Worm (Caenorhabditis elegans) whole organism, young adult: ENCODE data around the gene let-19.
A peak's percentile ranks its signal among the peaks of the same experiment; 100 is the strongest.

Experiments used
- B0336.3 ChIP-seq: fragments of 200-800 bp; sonication (Bioruptor generic); IDR thresholded peaks from 2 replicates; pipeline ENCODE4 v1.3.6; 2022; ENCODE audit warnings: missing genetic modification characterization, missing compliant biosample characterization
- D2030.7 ChIP-seq: fragments of 200-800 bp; sonication (Bioruptor generic); IDR thresholded peaks from 2 replicates; pipeline ENCODE4 v1.3.6; 2022; ENCODE audit warnings: missing genetic modification reagents, missing genetic modification characterization, missing compliant biosample characterization
- F52B5.7 ChIP-seq: sonication (generic microtip); optimal IDR thresholded peaks from 2 replicates; lab custom pipeline; 2016; ENCODE audit warnings: mild to moderate bottlenecking, missing genetic modification characterization, missing compliant biosample characterization
- Y53G8AR.9 ChIP-seq: fragments of 200-800 bp; sonication (Bioruptor generic); conservative IDR thresholded peaks from 2 replicates; pipeline ENCODE4 v1.3.6; 2022; ENCODE audit warnings: missing genetic modification reagents, missing genetic modification characterization, missing compliant biosample characterization
- ama-1 ChIP-seq, 3 experiments: fragments of 150-350 bp in 1 of 3; sonication (generic microtip) in 2 of 3; optimal IDR thresholded peaks; 2 replicates each; lab custom pipeline; 2014 to 2018; ENCODE audit warnings: missing biosample characterization in 2 of 3, missing genetic modification characterization in 2 of 3, missing genetic modification reagents in 2 of 3
- atf-7 ChIP-seq: sonication (generic microtip); optimal IDR thresholded peaks from 2 replicates; lab custom pipeline; 2017; ENCODE audit warnings: mild to moderate bottlenecking, missing genetic modification characterization, missing compliant biosample characterization
- bed-1 ChIP-seq: fragments of 200-800 bp; sonication (Bioruptor generic); IDR thresholded peaks from 2 replicates; pipeline ENCODE4 v1.3.6; 2022; ENCODE audit warnings: missing genetic modification reagents, missing genetic modification characterization, missing compliant biosample characterization
- cebp-1 ChIP-seq, 2 experiments: fragments of 200-800 bp in 1 of 2; sonication (Bioruptor generic) in 1 of 2; sonication (generic microtip) in 1 of 2; IDR thresholded peaks in 1 of 2; optimal IDR thresholded peaks in 1 of 2; 2 replicates each; pipeline versions ENCODE4 v1.3.6 to Lab custom; 2017 to 2022; ENCODE audit warnings: missing compliant biosample characterization in 2 of 2, missing genetic modification characterization in 2 of 2, mild to moderate bottlenecking in 1 of 2, missing genetic modification reagents in 1 of 2, moderate library complexity in 1 of 2
- chd-7 ChIP-seq: sonication (generic microtip); optimal IDR thresholded peaks from 2 replicates; lab custom pipeline; 2016; ENCODE audit warnings: mild to moderate bottlenecking, missing genetic modification characterization, moderate library complexity, missing compliant biosample characterization
- efl-1 ChIP-seq: fragments of 150-350 bp; optimal IDR thresholded peaks from 2 replicates; lab custom pipeline; 2014; ENCODE audit warnings: missing biosample characterization, missing genetic modification reagents, missing genetic modification characterization
- egl-18 ChIP-seq: fragments of 200-800 bp; sonication (Bioruptor generic); IDR thresholded peaks from 2 replicates; pipeline ENCODE4 v1.3.6; 2022; ENCODE audit warnings: missing genetic modification reagents, missing genetic modification characterization, missing compliant biosample characterization
- egl-44 ChIP-seq: fragments of 200-800 bp; sonication (Bioruptor generic); IDR thresholded peaks from 2 replicates; pipeline ENCODE4 v1.3.6; 2022; ENCODE audit warnings: missing genetic modification reagents, missing genetic modification characterization, missing compliant biosample characterization
- ekl-4 ChIP-seq: fragments of 200-800 bp; sonication (Bioruptor generic); IDR thresholded peaks from 2 replicates; pipeline ENCODE4 v1.3.6; 2022; ENCODE audit warnings: missing genetic modification reagents, missing genetic modification characterization, missing compliant biosample characterization
- fkh-3 ChIP-seq: sonication (generic microtip); optimal IDR thresholded peaks from 2 replicates; lab custom pipeline; 2016; ENCODE audit warnings: mild to moderate bottlenecking, missing genetic modification characterization, missing compliant biosample characterization
- hsf-1 ChIP-seq: fragments of 200-800 bp; sonication (Bioruptor generic); IDR thresholded peaks from 2 replicates; pipeline ENCODE4 v1.3.6; 2022; ENCODE audit warnings: missing genetic modification reagents, missing genetic modification characterization, missing compliant biosample characterization
- lin-35 ChIP-seq, 3 experiments: fragments of 150-350 bp in 2 of 3; sonication (generic microtip) in 1 of 3; optimal IDR thresholded peaks; 2 replicates each; lab custom pipeline; 2014 to 2018; ENCODE audit warnings: missing biosample characterization in 3 of 3, missing genetic modification characterization in 3 of 3, missing genetic modification reagents in 3 of 3
- lin-40 ChIP-seq: sonication (generic microtip); optimal IDR thresholded peaks from 2 replicates; lab custom pipeline; 2016; ENCODE audit warnings: missing genetic modification characterization, mild to moderate bottlenecking, missing compliant biosample characterization, missing genotype, missing genetic modification reagents
- madf-10 ChIP-seq: sonication (generic microtip); optimal IDR thresholded peaks from 2 replicates; lab custom pipeline; 2016; ENCODE audit warnings: mild to moderate bottlenecking, missing genetic modification characterization, missing compliant biosample characterization
- nfyb-1 ChIP-seq: fragments of 200-800 bp; sonication (Bioruptor generic); IDR thresholded peaks from 2 replicates; pipeline ENCODE4 v1.3.6; 2022; ENCODE audit warnings: missing genetic modification reagents, missing genetic modification characterization, missing compliant biosample characterization
- nhr-120 ChIP-seq: fragments of 200-800 bp; sonication (Bioruptor generic); IDR thresholded peaks from 2 replicates; pipeline ENCODE4 v1.3.6; 2022; ENCODE audit warnings: missing genetic modification characterization, missing compliant biosample characterization
- nhr-27 ChIP-seq: fragments of 200-800 bp; sonication (Bioruptor generic); optimal IDR thresholded peaks from 2 replicates; lab custom pipeline; 2018; ENCODE audit warnings: mild to moderate bottlenecking, missing genetic modification characterization, moderate library complexity, missing compliant biosample characterization
- pbrm-1 ChIP-seq: fragments of 200-800 bp; sonication (Bioruptor generic); IDR thresholded peaks from 2 replicates; pipeline ENCODE4 v1.3.6; 2022; ENCODE audit warnings: missing genetic modification reagents, missing genetic modification characterization, missing compliant biosample characterization
- rcor-1 ChIP-seq: fragments of 200-800 bp; sonication (Bioruptor generic); IDR thresholded peaks from 2 replicates; pipeline ENCODE4 v1.3.6; 2022; ENCODE audit warnings: missing genetic modification reagents, missing genetic modification characterization, missing compliant biosample characterization
- rec-8 ChIP-seq, 2 experiments: sonication (generic microtip); optimal IDR thresholded peaks; 2 replicates each; lab custom pipeline; 2016; ENCODE audit warnings: mild to moderate bottlenecking in 2 of 2, missing genetic modification characterization in 2 of 2, missing genetic modification reagents in 2 of 2, missing genotype in 2 of 2, missing biosample characterization in 1 of 2, missing compliant biosample characterization in 1 of 2, moderate library complexity in 1 of 2
- repo-1 ChIP-seq: sonication (generic microtip); optimal IDR thresholded peaks from 2 replicates; lab custom pipeline; 2017; ENCODE audit warnings: mild to moderate bottlenecking, missing genetic modification characterization, missing compliant biosample characterization
- snpc-4 ChIP-seq, 5 experiments: fragments of 150-350 bp in 1 of 5; sonication (generic microtip) in 4 of 5; optimal IDR thresholded peaks; 2 replicates each; lab custom pipeline; 2014 to 2018; ENCODE audit warnings: missing genetic modification characterization in 5 of 5, missing biosample characterization in 3 of 5, antibody characterized with exemption in 2 of 5, mild to moderate bottlenecking in 2 of 5, missing compliant biosample characterization in 2 of 5, missing genotype in 2 of 5, moderate library complexity in 2 of 5, missing genetic modification reagents in 1 of 5
- somi-1 ChIP-seq: fragments of 200-800 bp; sonication (Bioruptor generic); optimal IDR thresholded peaks from 2 replicates; lab custom pipeline; 2018; ENCODE audit warnings: mild to moderate bottlenecking, missing genetic modification characterization, missing compliant biosample characterization
- tbp1 ChIP-seq: fragments of 200-800 bp; sonication (Bioruptor generic); optimal IDR thresholded peaks from 2 replicates; lab custom pipeline; 2018; ENCODE audit warnings: mild to moderate bottlenecking, missing genetic modification characterization, missing compliant biosample characterization
- tlf-1 ChIP-seq: fragments of 200-800 bp; sonication (Bioruptor generic); optimal IDR thresholded peaks from 2 replicates; lab custom pipeline; 2018; ENCODE audit warnings: mild to moderate bottlenecking, missing genetic modification characterization, missing compliant biosample characterization
- xnd-1 ChIP-seq: sonication (generic microtip); optimal IDR thresholded peaks from 2 replicates; lab custom pipeline; 2016; ENCODE audit warnings: missing genotype, missing genetic modification reagents, missing genetic modification characterization, missing compliant biosample characterization
- zfh-2 ChIP-seq: fragments of 200-800 bp; sonication (Bioruptor generic); conservative IDR thresholded peaks from 2 replicates; pipeline ENCODE4 v1.3.6; 2022; ENCODE audit warnings: missing genetic modification reagents, missing genetic modification characterization, missing compliant biosample characterization
- zim-3 ChIP-seq: sonication (generic microtip); optimal IDR thresholded peaks from 2 replicates; lab custom pipeline; 2017; ENCODE audit warnings: mild to moderate bottlenecking, missing genetic modification characterization, moderate library complexity, missing compliant biosample characterization
- ztf-22 ChIP-seq: fragments of 200-800 bp; sonication (Bioruptor generic); optimal IDR thresholded peaks from 2 replicates; lab custom pipeline; 2018; ENCODE audit warnings: mild to moderate bottlenecking, missing genetic modification characterization, moderate library complexity, missing compliant biosample characterization
- ztf-26 ChIP-seq: sonication (generic microtip); optimal IDR thresholded peaks from 2 replicates; lab custom pipeline; 2017; ENCODE audit warnings: missing genetic modification characterization, missing compliant biosample characterization
- ztf-28 ChIP-seq: fragments of 200-800 bp; sonication (Bioruptor generic); IDR thresholded peaks from 2 replicates; pipeline ENCODE4 v1.3.6; 2022; ENCODE audit warnings: missing genetic modification reagents, missing genetic modification characterization, missing compliant biosample characterization
- ztf-3 ChIP-seq: fragments of 200-800 bp; sonication (Bioruptor generic); optimal IDR thresholded peaks from 2 replicates; lab custom pipeline; 2018; ENCODE audit warnings: mild to moderate bottlenecking, missing genetic modification characterization, missing compliant biosample characterization

let-19 gene

ce11 chrII:8788752-8789151, 18.0 kb downstream of the let-19 start:
- TF ChIP-seq ztf-28 (GFP tag; lab: Robert Waterston, UW) (no peak), egl-44 (GFP tag; lab: Robert Waterston, UW) (no peak), ama-1 (optimal IDR thresholded peaks at IDR 0.05; lab: Kevin White, UChicago) (peak; percentile 53), ama-1 (GFP tag; optimal IDR thresholded peaks at IDR 0.05; lab: Kevin White, UChicago) (no peak), hsf-1 (GFP tag; lab: Robert Waterston, UW) (peak; percentile 35; the same call in 1 of the 2 replicates)

- TF ChIP-seq xnd-1 (tag; lab: Kevin White, UChicago): no peak
- peak; percentile 21; the same call in 1 of the 2 replicates for TF ChIP-seq rcor-1
- no peak for TF ChIP-seq rec-8 (tag; optimal IDR thresholded peaks at IDR 0.05; lab: Kevin White, UChicago)
- peak; percentile 11 for TF ChIP-seq ztf-3 (GFP tag; lab: Kevin White, UChicago)
- TF ChIP-seq repo-1 (tag; lab: Kevin White, UChicago): peak; percentile 88
- TF ChIP-seq pbrm-1 (GFP tag; lab: Robert Waterston, UW): peak; percentile 43; the same call in 1 of the 2 replicates
- peak; percentile 41 for TF ChIP-seq ztf-26 (tag; lab: Kevin White, UChicago)
- peak; percentile 0 for TF ChIP-seq tbp1 (GFP tag; lab: Kevin White, UChicago)
- no peak; the same call in 1 of the 2 replicates for TF ChIP-seq B0336.3 (GFP tag; lab: Robert Waterston, UW)
- TF ChIP-seq bed-1 (GFP tag; lab: Robert Waterston, UW): no peak
- no peak for TF ChIP-seq cebp-1 (GFP tag; IDR thresholded peaks at IDR 0.05; lab: Robert Waterston, UW)
- TF ChIP-seq cebp-1 (tag; optimal IDR thresholded peaks at IDR 0.05; lab: Kevin White, UChicago): peak; percentile 51
- no peak for TF ChIP-seq nhr-27
- peak; percentile 57 for TF ChIP-seq lin-40 (tag; lab: Kevin White, UChicago)
- TF ChIP-seq atf-7 (tag; lab: Kevin White, UChicago): peak; percentile 41
- TF ChIP-seq Y53G8AR.9 (GFP tag; lab: Robert Waterston, UW): peak; percentile 81
- TF ChIP-seq somi-1 (GFP tag; lab: Kevin White, UChicago): peak; percentile 43
- peak in 1 of 3 experiments; percentile 50 for TF ChIP-seq lin-35 (GFP tag; optimal IDR thresholded peaks at IDR 0.05; lab: Kevin White, UChicago)
- no peak for TF ChIP-seq nhr-120 (GFP tag; lab: Robert Waterston, UW)
- no peak for TF ChIP-seq efl-1
- peak; percentile 74 for TF ChIP-seq ama-1 (optimal IDR thresholded peaks at IDR 0.05; lab: Kevin White, UChicago)
- no peak for TF ChIP-seq ama-1 (GFP tag; optimal IDR thresholded peaks at IDR 0.05; lab: Kevin White, UChicago)
- TF ChIP-seq ekl-4 (GFP tag; lab: Robert Waterston, UW): 0 out of 2 replicates have a peak, but pooled peaks have one; percentile 34
- TF ChIP-seq snpc-4 (GFP tag; optimal IDR thresholded peaks at IDR 0.05; lab: Kevin White, UChicago): peak; percentile 13
- TF ChIP-seq snpc-4 (tag; optimal IDR thresholded peaks at IDR 0.05; lab: Kevin White, UChicago): peak in 1 of 4 experiments; percentile 21
- peak; percentile 15 for TF ChIP-seq zim-3 (tag; lab: Kevin White, UChicago)
- TF ChIP-seq D2030.7 (GFP tag; lab: Robert Waterston, UW): no peak
- no peak for TF ChIP-seq zfh-2
- no peak for TF ChIP-seq egl-18 (GFP tag; lab: Robert Waterston, UW)
- TF ChIP-seq fkh-3 (tag; lab: Kevin White, UChicago): no peak
- peak; percentile 33 for TF ChIP-seq madf-10
- TF ChIP-seq chd-7 (tag; lab: Kevin White, UChicago): peak; percentile 60
- TF ChIP-seq F52B5.7 (tag; lab: Kevin White, UChicago): peak; percentile 5
- peak; percentile 22 for TF ChIP-seq tlf-1
- TF ChIP-seq ztf-22 (GFP tag; lab: Kevin White, UChicago): peak; percentile 20
- peak; percentile 55 for TF ChIP-seq nfyb-1 (GFP tag; lab: Robert Waterston, UW)
Observed at ce11 chrII:8789828-8790558, 19.2 kb downstream of the let-19 start, which contains the start of gene F07H5.13. Gene F07H5.13, plus strand, starts transcription at chrII:8790557.
